Worm (Caenorhabditis elegans): ENCODE measurements around the gene F38E9.6.

Gene F38E9.6

DNA sequence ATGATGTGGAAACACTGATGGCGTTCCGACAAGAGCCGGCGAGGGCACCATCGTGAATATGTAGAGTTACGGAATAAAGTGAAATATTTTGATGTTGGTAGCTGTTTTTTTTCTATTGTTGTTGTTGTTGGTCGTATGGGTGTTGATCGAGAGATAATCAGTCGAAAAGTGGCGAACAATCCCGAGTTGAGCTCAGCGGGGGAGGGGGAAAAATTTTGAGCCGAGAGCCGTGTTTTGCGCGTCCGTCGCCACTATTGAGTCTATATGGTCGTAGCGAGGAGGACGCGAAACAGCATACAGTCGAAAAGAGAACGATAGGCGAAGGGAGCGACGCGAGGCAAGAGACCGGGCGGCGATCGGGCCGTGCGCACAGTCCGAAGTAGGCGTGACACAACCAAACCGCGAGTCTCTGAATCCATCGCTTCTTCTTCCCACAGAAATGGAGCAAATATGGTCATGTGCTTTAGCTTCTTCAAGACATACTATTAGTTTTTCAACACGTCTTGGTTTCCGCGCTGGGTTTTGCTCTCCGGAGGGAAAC is 15.4 kb upstream of the F38E9.6 start, which contains the start of gene eat-17:
Gene eat-17 (minus strand): TSS at position 51 of the 541 bp plus-strand sequence.
- TF ChIP-seq drap-1 (GFP tag; optimal IDR thresholded peaks at IDR 0.05) (no peak), nhr-2 (tag; optimal IDR thresholded peaks at IDR 0.05) (no peak), elt-1 (tag; optimal IDR thresholded peaks at IDR 0.05; ENCODE audit: borderline replicate concordance, insufficient read depth) (no peak), tbx-8 (GFP tag; optimal IDR thresholded peaks at IDR 0.05) (no peak), ham-2 (GFP tag; optimal IDR thresholded peaks at IDR 0.05) (no peak), elt-3 (tag; optimal IDR thresholded peaks at IDR 0.05) (no peak), hlh-1 (tag; optimal IDR thresholded peaks at IDR 0.05) (no peak), mls-2 (tag; optimal IDR thresholded peaks at IDR 0.05) (no peak), sptf-1 (tag; optimal IDR thresholded peaks at IDR 0.05) (no peak), nhr-76 (tag; optimal IDR thresholded peaks at IDR 0.05) (no peak), lin-32 (GFP tag; optimal IDR thresholded peaks at IDR 0.05) (no peak), lin-13 (tag; optimal IDR thresholded peaks at IDR 0.05) (no peak), unc-62 (GFP tag; optimal IDR thresholded peaks at IDR 0.05) (no peak)

DNA sequence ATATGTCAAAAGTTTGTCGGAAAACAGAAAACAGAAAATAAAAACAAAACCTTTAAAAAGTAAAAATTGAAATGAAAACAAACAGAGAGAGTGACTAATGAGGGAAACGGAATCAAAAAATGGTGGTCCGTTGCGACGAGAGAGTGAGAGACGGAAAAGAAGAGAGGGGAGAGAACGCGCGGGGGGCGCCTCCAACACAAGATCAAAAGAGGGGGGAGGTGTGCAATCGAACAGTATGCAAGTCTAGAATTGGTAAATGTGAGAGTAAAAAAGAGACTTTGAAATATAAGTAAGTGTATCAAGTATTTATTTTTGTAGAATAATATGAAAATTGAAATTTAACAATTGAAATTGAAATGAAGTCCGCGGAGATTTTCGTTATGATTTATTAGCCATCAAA is 13.8 kb upstream of the F38E9.6 start:
- TF ChIP-seq M03D4.4 (tag; optimal IDR thresholded peaks at IDR 0.05), result no peak
- no peak for TF ChIP-seq ham-2 (GFP tag; optimal IDR thresholded peaks at IDR 0.05)
- TF ChIP-seq sem-2 (GFP tag; optimal IDR thresholded peaks at IDR 0.05), result no peak
- TF ChIP-seq ces-1 (GFP tag; optimal IDR thresholded peaks at IDR 0.05), result no peak
- TF ChIP-seq nhr-76 (tag; optimal IDR thresholded peaks at IDR 0.05), result no peak

DNA sequence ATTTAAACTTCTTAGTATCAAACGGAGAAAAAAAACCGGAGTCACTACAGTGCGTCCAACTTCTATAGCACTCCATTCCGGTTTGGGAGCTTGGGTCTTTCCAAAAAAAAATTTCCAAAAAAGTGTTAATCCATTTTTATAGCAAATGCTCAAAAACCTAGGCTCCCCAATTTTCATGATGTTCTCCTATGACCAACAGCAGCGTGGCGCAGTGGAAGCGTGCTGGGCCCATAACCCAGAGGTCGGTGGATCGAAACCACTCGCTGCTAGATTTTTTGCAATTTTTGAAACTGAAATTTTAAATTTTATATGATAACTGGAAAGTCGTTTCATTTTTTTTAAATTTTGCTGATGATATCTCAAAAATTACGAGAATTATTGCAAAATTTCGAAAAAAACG is 8.7 kb downstream of the F38E9.6 start:
- no peak for TF ChIP-seq tbx-8 (GFP tag; optimal IDR thresholded peaks at IDR 0.05)

DNA sequence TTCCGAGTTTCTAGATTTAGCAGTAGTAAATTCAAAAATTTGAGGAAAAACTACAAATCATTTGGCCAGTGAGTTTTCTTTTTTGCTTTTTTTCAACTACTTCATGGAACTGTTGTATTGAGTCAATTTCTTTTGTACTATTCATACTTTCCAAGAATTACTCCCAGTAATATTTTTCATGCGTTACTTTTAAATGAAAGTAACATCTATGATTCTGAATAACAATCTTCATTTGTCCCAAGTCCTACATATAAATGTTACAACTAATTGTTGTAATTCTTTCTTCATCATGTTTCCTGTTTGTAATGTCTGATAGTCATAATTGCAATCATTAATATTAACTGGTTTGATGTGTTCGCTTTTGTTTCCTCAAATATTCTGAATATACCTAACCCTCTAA is 11.4 kb downstream of the F38E9.6 start:
- no peak for TF ChIP-seq tbx-8 (GFP tag; optimal IDR thresholded peaks at IDR 0.05)
- no peak for TF ChIP-seq nhr-12 (tag; optimal IDR thresholded peaks at IDR 0.05)
- no peak for TF ChIP-seq bed-3 (GFP tag; optimal IDR thresholded peaks at IDR 0.05)
- no peak for TF ChIP-seq lin-13 (tag; optimal IDR thresholded peaks at IDR 0.05)
- no peak for TF ChIP-seq elt-1 (tag; optimal IDR thresholded peaks at IDR 0.05; ENCODE audit: borderline replicate concordance, insufficient read depth)
- TF ChIP-seq ceh-83 (GFP tag; optimal IDR thresholded peaks at IDR 0.05), result no peak
- no peak for TF ChIP-seq blmp-1 (tag; optimal IDR thresholded peaks at IDR 0.05)
- TF ChIP-seq zip-8 (tag; optimal IDR thresholded peaks at IDR 0.05), result no peak
- TF ChIP-seq cnd-1 (tag; optimal IDR thresholded peaks at IDR 0.05), result no peak
- TF ChIP-seq lsy-2 (tag; optimal IDR thresholded peaks at IDR 0.05), result no peak
- no peak for TF ChIP-seq M03D4.4 (tag; optimal IDR thresholded peaks at IDR 0.05)
- TF ChIP-seq drap-1 (GFP tag; optimal IDR thresholded peaks at IDR 0.05), result no peak
- no peak for TF ChIP-seq ztf-11 (tag; optimal IDR thresholded peaks at IDR 0.05)
- TF ChIP-seq hlh-1 (tag; optimal IDR thresholded peaks at IDR 0.05), result no peak
- TF ChIP-seq snpc-4 (tag; optimal IDR thresholded peaks at IDR 0.05), result no peak
- no peak for TF ChIP-seq nhr-76 (tag; optimal IDR thresholded peaks at IDR 0.05)

DNA sequence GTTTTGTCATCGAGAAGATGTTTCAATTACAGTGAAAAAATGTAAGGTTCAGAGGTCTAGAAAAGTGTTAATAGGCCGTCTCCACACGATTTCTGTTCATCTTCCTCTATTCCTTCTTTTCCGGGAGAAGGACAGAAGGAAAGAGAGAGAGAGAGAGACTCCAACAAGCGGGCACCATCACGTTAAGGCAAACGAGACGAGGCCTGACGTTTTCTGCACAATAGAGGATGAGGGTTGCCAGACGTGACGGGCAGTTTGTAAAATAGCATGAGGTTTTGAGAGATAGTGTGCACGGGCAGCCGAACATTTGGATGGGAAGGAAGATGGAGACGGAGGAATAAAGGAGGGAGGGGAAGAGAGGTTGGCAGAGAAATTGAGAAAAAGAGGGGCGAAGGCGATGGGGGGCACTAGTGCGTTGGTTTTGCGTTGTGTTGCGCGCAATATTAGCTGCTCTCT is 13.6 kb downstream of the F38E9.6 start, which contains the start of gene twf-2:
Gene twf-2 (plus strand): TSS at position 405 of the 456 bp plus-strand sequence.
- no peak for TF ChIP-seq sem-2 (GFP tag; optimal IDR thresholded peaks at IDR 0.05)
- no peak for TF ChIP-seq nhr-28 (tag; optimal IDR thresholded peaks at IDR 0.05)
- peak; percentile 94 for TF ChIP-seq unc-120 (tag; optimal IDR thresholded peaks at IDR 0.05; ENCODE audit: poor library complexity, severe bottlenecking)
- TF ChIP-seq lin-13 (tag; optimal IDR thresholded peaks at IDR 0.05), result peak; percentile 29
- no peak for TF ChIP-seq elt-1 (tag; optimal IDR thresholded peaks at IDR 0.05; ENCODE audit: borderline replicate concordance, insufficient read depth)
- TF ChIP-seq mep-1 (tag; optimal IDR thresholded peaks at IDR 0.05), result peak; percentile 63
- peak; percentile 58 for TF ChIP-seq hlh-1 (tag; optimal IDR thresholded peaks at IDR 0.05)
- peak; percentile 63 for TF ChIP-seq cnd-1 (tag; optimal IDR thresholded peaks at IDR 0.05)
- TF ChIP-seq drap-1 (GFP tag; optimal IDR thresholded peaks at IDR 0.05), result peak; percentile 70
- peak; percentile 83 for TF ChIP-seq ham-2 (GFP tag; optimal IDR thresholded peaks at IDR 0.05)
- no peak for TF ChIP-seq tbx-8 (GFP tag; optimal IDR thresholded peaks at IDR 0.05)
- TF ChIP-seq flh-1 (GFP tag; optimal IDR thresholded peaks at IDR 0.05), result no peak
- no peak for TF ChIP-seq nhr-2 (tag; optimal IDR thresholded peaks at IDR 0.05)
- TF ChIP-seq ceh-43 (GFP tag; optimal IDR thresholded peaks at IDR 0.05), result no peak
- TF ChIP-seq zip-8 (tag; optimal IDR thresholded peaks at IDR 0.05), result no peak
- TF ChIP-seq unc-39 (tag; optimal IDR thresholded peaks at IDR 0.05), result no peak
- peak; percentile 38 for TF ChIP-seq nhr-237 (tag; optimal IDR thresholded peaks at IDR 0.05)
- peak; percentile 56 for TF ChIP-seq pha-4 (tag; optimal IDR thresholded peaks at IDR 0.05)
- TF ChIP-seq sptf-1 (tag; optimal IDR thresholded peaks at IDR 0.05), result peak; percentile 82
- peak; percentile 67 for TF ChIP-seq M03D4.4 (tag; optimal IDR thresholded peaks at IDR 0.05)
- no peak for TF ChIP-seq nhr-12 (tag; optimal IDR thresholded peaks at IDR 0.05)
- TF ChIP-seq unc-62 (GFP tag; optimal IDR thresholded peaks at IDR 0.05), result peak; percentile 91
- no peak for TF ChIP-seq elt-3 (tag; optimal IDR thresholded peaks at IDR 0.05)
- no peak for TF ChIP-seq snpc-4 (tag; optimal IDR thresholded peaks at IDR 0.05)
- no peak for TF ChIP-seq lsy-2 (tag; optimal IDR thresholded peaks at IDR 0.05)
- TF ChIP-seq ztf-11 (tag; optimal IDR thresholded peaks at IDR 0.05), result peak; percentile 63
- no peak for TF ChIP-seq ceh-83 (GFP tag; optimal IDR thresholded peaks at IDR 0.05)
- peak; percentile 77 for TF ChIP-seq mls-2 (tag; optimal IDR thresholded peaks at IDR 0.05)
- no peak for TF ChIP-seq lin-32 (GFP tag; optimal IDR thresholded peaks at IDR 0.05)
- peak; percentile 63 for TF ChIP-seq ces-1 (GFP tag; optimal IDR thresholded peaks at IDR 0.05)
- TF ChIP-seq ceh-39 (tag; optimal IDR thresholded peaks at IDR 0.05), result no peak
- TF ChIP-seq mab-5 (tag; optimal IDR thresholded peaks at IDR 0.05), result no peak
- no peak for TF ChIP-seq blmp-1 (tag; optimal IDR thresholded peaks at IDR 0.05)
- no peak for TF ChIP-seq bed-3 (GFP tag; optimal IDR thresholded peaks at IDR 0.05)
- no peak for TF ChIP-seq nhr-76 (tag; optimal IDR thresholded peaks at IDR 0.05)

Measured in whole organism, mixed stage, embryonic.